Worm (Caenorhabditis elegans) whole organism, young adult: ENCODE measurements around the gene kvs-3.

ENCODE experiments used
- B0261.1 ChIP-seq: sonication (generic microtip); optimal IDR thresholded peaks from 2 replicates; lab custom pipeline; 2016; ENCODE audit warnings: mild to moderate bottlenecking, missing genetic modification characterization, moderate library complexity, missing compliant biosample characterization
- C06A6.2 ChIP-seq: fragments of 200-800 bp; sonication (Bioruptor generic); conservative IDR thresholded peaks from 2 replicates; pipeline ENCODE4 v1.3.6; 2022; ENCODE audit warnings: missing genetic modification characterization, missing compliant biosample characterization
- F23B12.7 ChIP-seq: sonication (generic microtip); optimal IDR thresholded peaks from 2 replicates; lab custom pipeline; 2017; ENCODE audit warnings: missing genetic modification characterization, mild to moderate bottlenecking, missing compliant biosample characterization, antibody characterized with exemption, moderate library complexity; ENCODE audit not compliant: insufficient read depth
- F37B4.10 ChIP-seq: fragments of 200-800 bp; sonication (Bioruptor generic); IDR thresholded peaks from 2 replicates; pipeline ENCODE4 v1.3.6; 2022; ENCODE audit warnings: missing genetic modification characterization, missing compliant biosample characterization
- F39B2.1 ChIP-seq: fragments of 200-800 bp; sonication (Bioruptor generic); IDR thresholded peaks from 2 replicates; pipeline ENCODE4 v1.3.6; 2022; ENCODE audit warnings: missing genetic modification reagents, missing genetic modification characterization, missing compliant biosample characterization
- F49E8.2 ChIP-seq: sonication (generic microtip); optimal IDR thresholded peaks from 3 replicates; lab custom pipeline; 2017; ENCODE audit warnings: missing genetic modification characterization, mild to moderate bottlenecking, missing compliant biosample characterization, antibody characterized with exemption, moderate library complexity; ENCODE audit not compliant: insufficient read depth
- F52B5.7 ChIP-seq: sonication (generic microtip); optimal IDR thresholded peaks from 2 replicates; lab custom pipeline; 2016; ENCODE audit warnings: mild to moderate bottlenecking, missing genetic modification characterization, missing compliant biosample characterization
- F57A8.1 ChIP-seq: fragments of 200-800 bp; sonication (Bioruptor generic); optimal IDR thresholded peaks from 2 replicates; lab custom pipeline; 2018; ENCODE audit warnings: mild to moderate bottlenecking, missing genetic modification characterization, moderate library complexity, missing compliant biosample characterization
- F57C9.4 ChIP-seq: sonication (generic microtip); optimal IDR thresholded peaks from 2 replicates; lab custom pipeline; 2017; ENCODE audit warnings: mild to moderate bottlenecking, missing genetic modification characterization, missing compliant biosample characterization
- K12H6.12 ChIP-seq: fragments of 200-800 bp; sonication (Bioruptor generic); optimal IDR thresholded peaks from 2 replicates; lab custom pipeline; 2018; ENCODE audit warnings: mild to moderate bottlenecking, missing genetic modification characterization, missing compliant biosample characterization
- T07F8.4 ChIP-seq: sonication (generic microtip); optimal IDR thresholded peaks from 2 replicates; lab custom pipeline; 2016; ENCODE audit warnings: mild to moderate bottlenecking, missing genetic modification characterization, moderate library complexity, missing compliant biosample characterization
- Y53G8AR.9 ChIP-seq: fragments of 200-800 bp; sonication (Bioruptor generic); conservative IDR thresholded peaks from 2 replicates; pipeline ENCODE4 v1.3.6; 2022; ENCODE audit warnings: missing genetic modification reagents, missing genetic modification characterization, missing compliant biosample characterization
- Y79H2A.3 ChIP-seq: fragments of 200-800 bp; sonication (Bioruptor generic); conservative IDR thresholded peaks from 2 replicates; pipeline ENCODE4 v1.3.6; 2022; ENCODE audit warnings: missing genetic modification reagents, missing genetic modification characterization, missing compliant biosample characterization
- akir-1 ChIP-seq: fragments of 200-800 bp; sonication (Bioruptor generic); optimal IDR thresholded peaks from 2 replicates; lab custom pipeline; 2018; ENCODE audit warnings: mild to moderate bottlenecking, missing genetic modification characterization, moderate library complexity, missing compliant biosample characterization
- ama-1 ChIP-seq, 3 experiments: fragments of 150-350 bp in 1 of 3; sonication (generic microtip) in 2 of 3; optimal IDR thresholded peaks; 2 replicates each; lab custom pipeline; 2014 to 2018; ENCODE audit warnings: missing biosample characterization in 2 of 3, missing genetic modification characterization in 2 of 3, missing genetic modification reagents in 2 of 3
- aptf-2 ChIP-seq: fragments of 200-800 bp; sonication (Bioruptor generic); conservative IDR thresholded peaks from 2 replicates; pipeline ENCODE4 v1.3.6; 2022; ENCODE audit warnings: missing genetic modification reagents, missing genetic modification characterization, missing compliant biosample characterization
- attf-5 ChIP-seq: fragments of 200-800 bp; sonication (Bioruptor generic); optimal IDR thresholded peaks from 2 replicates; lab custom pipeline; 2018; ENCODE audit warnings: mild to moderate bottlenecking, missing genetic modification characterization, missing compliant biosample characterization
- cebp-1 ChIP-seq, 2 experiments: fragments of 200-800 bp in 1 of 2; sonication (Bioruptor generic) in 1 of 2; sonication (generic microtip) in 1 of 2; IDR thresholded peaks in 1 of 2; optimal IDR thresholded peaks in 1 of 2; 2 replicates each; pipeline versions ENCODE4 v1.3.6 to Lab custom; 2017 to 2022; ENCODE audit warnings: missing compliant biosample characterization in 2 of 2, missing genetic modification characterization in 2 of 2, mild to moderate bottlenecking in 1 of 2, missing genetic modification reagents in 1 of 2, moderate library complexity in 1 of 2
- cebp-2 ChIP-seq: fragments of 200-800 bp; sonication (Bioruptor generic); IDR thresholded peaks from 2 replicates; pipeline ENCODE4 v1.3.6; 2022; ENCODE audit warnings: missing genetic modification characterization, missing compliant biosample characterization
- ceh-27 ChIP-seq: fragments of 200-800 bp; sonication (Bioruptor generic); optimal IDR thresholded peaks from 2 replicates; lab custom pipeline; 2018; ENCODE audit warnings: mild to moderate bottlenecking, missing genetic modification characterization, moderate library complexity, missing compliant biosample characterization
- ceh-40 ChIP-seq: fragments of 200-800 bp; sonication (Bioruptor generic); IDR thresholded peaks from 2 replicates; pipeline ENCODE4 v1.3.6; 2022; ENCODE audit warnings: missing genetic modification characterization, missing compliant biosample characterization
- ceh-58 ChIP-seq: fragments of 200-800 bp; sonication (Bioruptor generic); IDR thresholded peaks from 2 replicates; pipeline ENCODE4 v1.3.6; 2022; ENCODE audit warnings: missing genetic modification characterization, missing compliant biosample characterization
- chd-7 ChIP-seq: sonication (generic microtip); optimal IDR thresholded peaks from 2 replicates; lab custom pipeline; 2016; ENCODE audit warnings: mild to moderate bottlenecking, missing genetic modification characterization, moderate library complexity, missing compliant biosample characterization
- egl-18 ChIP-seq: fragments of 200-800 bp; sonication (Bioruptor generic); IDR thresholded peaks from 2 replicates; pipeline ENCODE4 v1.3.6; 2022; ENCODE audit warnings: missing genetic modification reagents, missing genetic modification characterization, missing compliant biosample characterization
- gei-17 ChIP-seq: fragments of 200-800 bp; sonication (Bioruptor generic); optimal IDR thresholded peaks from 2 replicates; lab custom pipeline; 2018; ENCODE audit warnings: mild to moderate bottlenecking, missing genetic modification characterization, missing compliant biosample characterization
- hmg-1.2 ChIP-seq: fragments of 200-800 bp; sonication (Bioruptor generic); IDR thresholded peaks from 2 replicates; pipeline ENCODE4 v1.3.6; 2022; ENCODE audit warnings: missing genetic modification reagents, missing genetic modification characterization, missing compliant biosample characterization
- hrde-1 ChIP-seq: sonication (generic microtip); optimal IDR thresholded peaks from 2 replicates; lab custom pipeline; 2016; ENCODE audit warnings: missing genetic modification characterization, mild to moderate bottlenecking, missing compliant biosample characterization, moderate library complexity, missing genotype, missing genetic modification reagents, borderline replicate concordance
- lin-54 ChIP-seq: fragments of 200-800 bp; sonication (Bioruptor generic); optimal IDR thresholded peaks from 2 replicates; lab custom pipeline; 2018; ENCODE audit warnings: mild to moderate bottlenecking, missing genetic modification characterization, missing compliant biosample characterization
- lsy-27 ChIP-seq: sonication (generic microtip); optimal IDR thresholded peaks from 2 replicates; lab custom pipeline; 2017; ENCODE audit warnings: missing genetic modification characterization, mild to moderate bottlenecking, missing compliant biosample characterization, antibody characterized with exemption, missing genotype, borderline replicate concordance; ENCODE audit not compliant: insufficient read depth
- madf-10 ChIP-seq: sonication (generic microtip); optimal IDR thresholded peaks from 2 replicates; lab custom pipeline; 2016; ENCODE audit warnings: mild to moderate bottlenecking, missing genetic modification characterization, missing compliant biosample characterization
- nfyb-1 ChIP-seq: fragments of 200-800 bp; sonication (Bioruptor generic); IDR thresholded peaks from 2 replicates; pipeline ENCODE4 v1.3.6; 2022; ENCODE audit warnings: missing genetic modification reagents, missing genetic modification characterization, missing compliant biosample characterization
- nhr-27 ChIP-seq: fragments of 200-800 bp; sonication (Bioruptor generic); optimal IDR thresholded peaks from 2 replicates; lab custom pipeline; 2018; ENCODE audit warnings: mild to moderate bottlenecking, missing genetic modification characterization, moderate library complexity, missing compliant biosample characterization
- rcor-1 ChIP-seq: fragments of 200-800 bp; sonication (Bioruptor generic); IDR thresholded peaks from 2 replicates; pipeline ENCODE4 v1.3.6; 2022; ENCODE audit warnings: missing genetic modification reagents, missing genetic modification characterization, missing compliant biosample characterization
- repo-1 ChIP-seq: sonication (generic microtip); optimal IDR thresholded peaks from 2 replicates; lab custom pipeline; 2017; ENCODE audit warnings: mild to moderate bottlenecking, missing genetic modification characterization, missing compliant biosample characterization
- rpc-1 ChIP-seq, 2 experiments: fragments of 150-350 bp in 1 of 2; sonication (generic microtip) in 1 of 2; optimal IDR thresholded peaks; 2 replicates each; lab custom pipeline; 2014 to 2018; ENCODE audit warnings: missing biosample characterization in 1 of 2, missing genetic modification characterization in 1 of 2, missing genetic modification reagents in 1 of 2, missing genotype in 1 of 2
- sdz-38 ChIP-seq: sonication (generic microtip); optimal IDR thresholded peaks from 2 replicates; lab custom pipeline; 2016; ENCODE audit warnings: missing genotype, missing genetic modification characterization, missing compliant biosample characterization
- sea-2 ChIP-seq: fragments of 200-800 bp; sonication (Bioruptor generic); IDR thresholded peaks from 2 replicates; pipeline ENCODE4 v1.3.6; 2022; ENCODE audit warnings: missing genetic modification characterization, missing compliant biosample characterization
- snpc-1.1 ChIP-seq: sonication (generic microtip); optimal IDR thresholded peaks from 2 replicates; lab custom pipeline; 2017; ENCODE audit warnings: missing genetic modification characterization, mild to moderate bottlenecking, missing compliant biosample characterization, antibody characterized with exemption, moderate library complexity, missing genotype, missing genetic modification reagents; ENCODE audit not compliant: insufficient read depth
- tbp1 ChIP-seq: fragments of 200-800 bp; sonication (Bioruptor generic); optimal IDR thresholded peaks from 2 replicates; lab custom pipeline; 2018; ENCODE audit warnings: mild to moderate bottlenecking, missing genetic modification characterization, missing compliant biosample characterization
- tlf-1 ChIP-seq: fragments of 200-800 bp; sonication (Bioruptor generic); optimal IDR thresholded peaks from 2 replicates; lab custom pipeline; 2018; ENCODE audit warnings: mild to moderate bottlenecking, missing genetic modification characterization, missing compliant biosample characterization
- ztf-18 ChIP-seq: sonication (generic microtip); optimal IDR thresholded peaks from 2 replicates; lab custom pipeline; 2016; ENCODE audit warnings: missing genotype, mild to moderate bottlenecking, missing genetic modification characterization, missing compliant biosample characterization

Gene kvs-3

ce11 chrV:9334216-9334615 is 16.1 kb downstream of the kvs-3 start, which contains the start of gene ucp-4 (continued):
- TF ChIP-seq egl-18 (GFP tag; lab: Robert Waterston, UW) (no peak), F23B12.7 (no peak)

DNA sequence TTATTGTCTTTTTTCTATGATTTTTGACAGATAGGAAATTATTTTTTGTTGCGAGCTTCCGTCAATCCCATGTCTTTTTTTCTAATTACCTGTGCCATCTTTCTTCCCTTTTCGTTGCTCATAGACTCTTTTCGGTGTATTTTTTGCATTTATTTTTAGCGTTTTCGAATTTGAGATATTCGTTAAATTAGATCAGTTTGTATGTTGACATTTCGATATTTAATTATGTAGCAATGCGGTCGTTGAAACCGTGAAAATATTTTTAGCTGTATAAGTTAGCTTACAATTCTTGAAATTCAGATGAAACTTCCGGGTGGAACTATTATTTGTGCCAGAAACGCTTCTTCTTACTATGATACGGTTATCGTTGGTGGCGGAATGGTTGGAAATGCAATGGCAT is 18.4 kb downstream of the kvs-3 start, which contains the start of gene coq-6:
Gene coq-6 (plus strand): TSS at position 301 of the 400 bp plus-strand sequence.
- TF ChIP-seq F39B2.1 (GFP tag; lab: Robert Waterston, UW) (no peak), cebp-1 (GFP tag; IDR thresholded peaks at IDR 0.05; lab: Robert Waterston, UW) (no peak), cebp-1 (tag; optimal IDR thresholded peaks at IDR 0.05; lab: Kevin White, UChicago) (peak; percentile 1), F23B12.7 (no peak), B0261.1 (tag; lab: Kevin White, UChicago) (no peak), Y53G8AR.9 (GFP tag; lab: Robert Waterston, UW) (no peak)
- TF ChIP-seq, all 124 proteins: peak for 1

DNA sequence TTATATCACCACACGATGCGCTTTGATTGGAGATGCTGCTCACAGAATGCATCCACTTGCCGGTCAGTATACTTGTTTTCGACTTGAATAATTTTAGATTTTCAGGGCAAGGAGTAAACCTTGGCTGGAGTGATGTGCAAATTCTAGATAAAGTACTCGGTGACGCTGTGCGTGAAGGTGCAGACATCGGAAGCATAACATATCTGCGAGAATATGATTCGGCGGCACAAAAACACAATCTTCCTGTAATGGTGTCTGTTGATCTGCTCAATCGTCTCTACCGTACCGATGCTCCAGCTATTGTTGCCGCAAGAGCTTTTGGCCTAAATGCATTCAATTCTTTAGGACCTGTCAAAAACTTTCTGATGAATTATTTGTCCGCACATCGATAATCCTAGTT is 20.3 kb downstream of the kvs-3 start:
- TF ChIP-seq chd-7 (tag; lab: Kevin White, UChicago): peak; percentile 49
- peak; percentile 57 for TF ChIP-seq tlf-1 (GFP tag; lab: Kevin White, UChicago)
- no peak for TF ChIP-seq T07F8.4 (tag; lab: Kevin White, UChicago)
- 0 out of 2 replicates have a peak, but pooled peaks have one; percentile 1 for TF ChIP-seq ceh-58 (GFP tag; lab: Robert Waterston, UW)
- no peak for TF ChIP-seq nhr-27 (tag; lab: Kevin White, UChicago)
- no peak for TF ChIP-seq akir-1
- no peak for TF ChIP-seq ceh-40
- TF ChIP-seq attf-5: peak; percentile 17
- peak; percentile 58 for TF ChIP-seq madf-10 (tag; lab: Kevin White, UChicago)
- no peak for TF ChIP-seq gei-17 (GFP tag; lab: Kevin White, UChicago)
- 0 out of 2 replicates have a peak, but pooled peaks have one; percentile 22 for TF ChIP-seq cebp-1 (GFP tag; IDR thresholded peaks at IDR 0.05; lab: Robert Waterston, UW)
- peak; percentile 58 for TF ChIP-seq cebp-1 (tag; optimal IDR thresholded peaks at IDR 0.05; lab: Kevin White, UChicago)
- no peak for TF ChIP-seq sdz-38 (tag; lab: Kevin White, UChicago)
- TF ChIP-seq aptf-2: no peak
- TF ChIP-seq F49E8.2: no peak
- no peak for TF ChIP-seq sea-2 (GFP tag; lab: Robert Waterston, UW)
- 0 out of 2 replicates have a peak, but pooled peaks have one; percentile 80 for TF ChIP-seq F37B4.10
- TF ChIP-seq Y79H2A.3 (GFP tag; lab: Robert Waterston, UW): peak; percentile 80; the same call in 1 of the 2 replicates
- TF ChIP-seq snpc-1.1 (tag; lab: Kevin White, UChicago): no peak
- no peak for TF ChIP-seq lsy-27 (tag; lab: Kevin White, UChicago)
- 0 out of 2 replicates have a peak, but pooled peaks have one; percentile 15 for TF ChIP-seq hmg-1.2 (GFP tag; lab: Robert Waterston, UW)
- TF ChIP-seq C06A6.2: peak; percentile 75
- TF ChIP-seq rpc-1 (optimal IDR thresholded peaks at IDR 0.05; lab: Kevin White, UChicago): no peak
- no peak for TF ChIP-seq rpc-1 (tag; optimal IDR thresholded peaks at IDR 0.05; lab: Kevin White, UChicago)
- TF ChIP-seq tbp1 (GFP tag; lab: Kevin White, UChicago): peak; percentile 3
- TF ChIP-seq ztf-18 (tag; lab: Kevin White, UChicago): no peak
- TF ChIP-seq ama-1 (optimal IDR thresholded peaks at IDR 0.05; lab: Kevin White, UChicago): peak; percentile 96
- TF ChIP-seq ama-1 (GFP tag; optimal IDR thresholded peaks at IDR 0.05; lab: Kevin White, UChicago): no peak
- TF ChIP-seq F52B5.7: peak; percentile 15
- no peak for TF ChIP-seq egl-18 (GFP tag; lab: Robert Waterston, UW)
- no peak; the same call in 1 of the 2 replicates for TF ChIP-seq nfyb-1 (GFP tag; lab: Robert Waterston, UW)
- TF ChIP-seq F57A8.1 (GFP tag; lab: Kevin White, UChicago): no peak
- 0 out of 2 replicates have a peak, but pooled peaks have one; percentile 40 for TF ChIP-seq cebp-2 (GFP tag; lab: Robert Waterston, UW)
- no peak for TF ChIP-seq rcor-1 (GFP tag; lab: Robert Waterston, UW)
- TF ChIP-seq hrde-1: peak; percentile 52
- TF ChIP-seq lin-54 (GFP tag; lab: Kevin White, UChicago): no peak
- TF ChIP-seq ceh-27: no peak
- TF ChIP-seq F57C9.4: no peak
- peak; percentile 83 for TF ChIP-seq repo-1 (tag; lab: Kevin White, UChicago)
- peak; percentile 58; the same call in 1 of the 2 replicates for TF ChIP-seq Y53G8AR.9 (GFP tag; lab: Robert Waterston, UW)
- no peak for TF ChIP-seq K12H6.12
